Worm (Caenorhabditis elegans): ENCODE data around the gene H14N18.4.

DNA sequence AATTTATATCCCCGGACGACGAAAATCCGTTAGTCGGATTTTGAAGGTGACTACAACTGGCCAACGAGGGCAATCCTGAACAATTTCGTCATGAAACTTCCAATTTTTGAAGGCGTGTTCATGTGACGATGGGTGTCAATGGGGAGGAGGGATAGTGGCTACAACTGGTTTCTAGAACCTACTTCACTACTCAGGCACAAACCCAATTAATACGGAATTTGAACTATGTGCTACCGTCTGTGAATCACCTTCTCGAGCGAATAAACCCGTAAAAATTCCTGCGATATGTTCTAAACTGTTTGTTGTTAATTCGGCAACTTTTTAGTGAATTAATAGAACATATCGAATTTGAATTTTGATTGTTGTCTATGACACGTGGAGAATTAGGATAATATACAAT, 1.1 kb downstream of the H14N18.4 start:
- TF ChIP-seq nhr-47 (tag; optimal IDR thresholded peaks at IDR 0.05) (no peak), nhr-237 (tag; optimal IDR thresholded peaks at IDR 0.05) (no peak), lsy-2 (tag; optimal IDR thresholded peaks at IDR 0.05) (no peak), ama-1 (optimal IDR thresholded peaks at IDR 0.05) (no peak), aly-2 (tag; optimal IDR thresholded peaks at IDR 0.05) (no peak), mdl-1 (tag; optimal IDR thresholded peaks at IDR 0.05) (no peak), ces-1 (GFP tag; optimal IDR thresholded peaks at IDR 0.05) (no peak), elt-2 (tag; optimal IDR thresholded peaks at IDR 0.05) (no peak), jun-1 (tag; optimal IDR thresholded peaks at IDR 0.05) (no peak)

Data from whole organism, L1 larva.